Worm (Caenorhabditis elegans): ENCODE measurements around the gene sdz-33.

Gene sdz-33

ce11 chrIII:11881549-11881948 lies 25.7 kb upstream of the sdz-33 start:
- TF ChIP-seq dmd-6 (GFP tag; IDR thresholded peaks at IDR 0.05) (peak; percentile 63), unc-62 (GFP tag; optimal IDR thresholded peaks at IDR 0.05 in 1 of 2) (peak in 1 of 2 experiments; percentile 41), unc-62 (tag; optimal IDR thresholded peaks at IDR 0.05) (no peak), pqm-1 (tag; optimal IDR thresholded peaks at IDR 0.05) (peak; percentile 90), nhr-76 (tag; optimal IDR thresholded peaks at IDR 0.05) (no peak), dve-1 (tag; optimal IDR thresholded peaks at IDR 0.05; ENCODE audit: insufficient read depth) (peak; percentile 85), hlh-11 (tag; optimal IDR thresholded peaks at IDR 0.05) (peak; percentile 76), daf-16 (GFP tag; optimal IDR thresholded peaks at IDR 0.05) (no peak), daf-16 (tag; optimal IDR thresholded peaks at IDR 0.05) (peak; percentile 94), lin-39 (tag; optimal IDR thresholded peaks at IDR 0.05) (no peak), mes-2 (tag; optimal IDR thresholded peaks at IDR 0.05; ENCODE audit: poor library complexity, severe bottlenecking) (peak; percentile 11), nhr-28 (tag; optimal IDR thresholded peaks at IDR 0.05) (peak; percentile 83), spr-3 (GFP tag; optimal IDR thresholded peaks at IDR 0.05) (no peak), hif-1 (tag; optimal IDR thresholded peaks at IDR 0.05) (peak in 1 of 2 experiments; percentile 5), nhr-41 (GFP tag; IDR thresholded peaks at IDR 0.05) (0 out of 2 replicates have a peak, but pooled peaks have one; percentile 9), php-3 (GFP tag; IDR thresholded peaks at IDR 0.05) (peak; percentile 82)

ce11 chrIII:11883694-11884093 lies 23.6 kb upstream of the sdz-33 start, which contains the start of gene fbxb-22:
TSS of gene fbxb-22 (minus strand) at chrIII:11883754.
- TF ChIP-seq set-16 (GFP tag; IDR thresholded peaks at IDR 0.05) = peak; percentile 81

DNA sequence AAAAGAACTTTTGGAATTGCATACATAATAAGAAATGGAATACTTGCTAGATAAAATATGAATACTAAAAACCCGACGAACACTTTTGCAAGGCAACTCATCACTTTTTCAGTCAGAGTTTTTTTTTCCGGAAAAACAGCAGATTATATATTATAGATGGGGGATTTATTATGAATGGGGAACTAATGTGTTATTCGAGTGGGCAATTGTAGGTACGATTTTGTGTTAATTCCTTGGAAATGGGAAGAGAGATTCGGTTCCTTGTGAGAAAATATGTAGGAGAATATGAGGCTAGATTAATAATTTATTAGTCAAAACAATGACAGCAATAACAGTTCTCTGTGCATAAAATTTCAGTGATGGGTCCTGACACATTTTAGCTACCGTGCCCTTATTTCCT lies 15.9 kb upstream of the sdz-33 start, which contains the start of gene faah-5:
TSS of gene faah-5 (minus strand) at position 101 of the 400 bp plus-strand sequence.
- no peak for TF ChIP-seq mxl-3 (GFP tag; optimal IDR thresholded peaks at IDR 0.05)
- TF ChIP-seq zip-11 (GFP tag; IDR thresholded peaks at IDR 0.05) = no peak
- no peak for TF ChIP-seq lin-39 (tag; optimal IDR thresholded peaks at IDR 0.05)
- no peak for TF ChIP-seq fos-1 (tag; optimal IDR thresholded peaks at IDR 0.05)
- TF ChIP-seq hlh-30 (tag; optimal IDR thresholded peaks at IDR 0.05; ENCODE audit: insufficient read depth) = no peak
- TF ChIP-seq nhr-6 (tag; optimal IDR thresholded peaks at IDR 0.05) = no peak
- TF ChIP-seq cey-2 (tag; optimal IDR thresholded peaks at IDR 0.05; ENCODE audit: borderline replicate concordance, insufficient read depth) = no peak
- no peak for TF ChIP-seq attf-4 (tag; optimal IDR thresholded peaks at IDR 0.05)
- TF ChIP-seq madf-9 (GFP tag; conservative IDR thresholded peaks at IDR 0.05) = no peak
- TF ChIP-seq fkh-10 (GFP tag; optimal IDR thresholded peaks at IDR 0.05) = no peak

DNA sequence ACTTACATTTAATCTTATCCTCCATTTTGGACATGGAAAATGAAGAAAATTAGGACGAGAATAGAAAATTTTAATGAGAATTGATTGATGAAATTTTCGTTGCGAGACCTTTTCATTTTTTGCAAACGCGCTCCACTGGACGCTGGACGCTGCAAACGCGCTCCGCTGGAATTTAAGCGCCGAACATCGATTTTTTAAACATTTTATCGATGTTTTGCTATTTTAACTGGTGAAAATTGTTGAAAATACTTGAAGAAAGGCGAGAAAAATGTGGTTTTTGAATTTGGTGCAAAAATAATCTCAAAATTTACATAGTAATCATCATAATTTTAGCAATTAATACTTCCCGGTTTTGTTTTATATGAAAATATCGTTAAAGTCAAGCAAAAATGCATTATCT lies 14.3 kb upstream of the sdz-33 start, which contains the start of gene Y56A3A.41:
TSS of gene Y56A3A.41 (minus strand) at position 101 of the 400 bp plus-strand sequence.
- no peak for TF ChIP-seq aly-2 (tag; optimal IDR thresholded peaks at IDR 0.05)
- TF ChIP-seq ceh-20 (GFP tag; IDR thresholded peaks at IDR 0.05) = no peak
- TF ChIP-seq arid-1 (GFP tag; conservative IDR thresholded peaks at IDR 0.05) = no peak
- no peak for TF ChIP-seq pqm-1 (tag; optimal IDR thresholded peaks at IDR 0.05)
- no peak for TF ChIP-seq ceh-32 (tag; optimal IDR thresholded peaks at IDR 0.05; ENCODE audit: poor library complexity)
- TF ChIP-seq nhr-41 (GFP tag; IDR thresholded peaks at IDR 0.05) = no peak
- TF ChIP-seq gei-8 (GFP tag; optimal IDR thresholded peaks at IDR 0.05) = no peak
- no peak for TF ChIP-seq ZK337.2 (GFP tag; IDR thresholded peaks at IDR 0.05)
- no peak for TF ChIP-seq lim-7 (GFP tag; IDR thresholded peaks at IDR 0.05)
- TF ChIP-seq lir-3 (tag; optimal IDR thresholded peaks at IDR 0.05) = no peak
- TF ChIP-seq nhr-111 (GFP tag; optimal IDR thresholded peaks at IDR 0.05) = no peak

Measured in whole organism, L4 larva.